Worm (Caenorhabditis elegans): ENCODE measurements around the gene R10D12.7.

The R10D12.7 gene

DNA sequence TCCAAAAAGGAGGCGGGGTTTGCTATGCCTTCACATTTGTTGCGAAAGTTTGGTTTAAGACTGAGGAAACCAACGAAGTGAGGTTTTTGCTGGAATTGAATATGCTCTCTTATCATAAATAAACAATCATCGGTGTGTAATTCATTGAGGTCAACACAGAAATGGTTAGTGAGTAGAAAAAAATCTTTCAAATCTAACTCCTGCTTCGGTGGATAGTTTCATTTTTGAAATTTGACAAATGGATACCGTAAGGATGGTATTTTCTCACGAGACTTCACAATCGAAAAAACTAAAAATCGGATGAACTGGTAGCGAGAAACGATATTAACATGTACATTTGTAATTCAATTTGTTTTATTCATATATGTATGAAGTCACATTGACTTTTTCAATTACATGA lies 31.0 kb downstream of the R10D12.7 start, which contains the start of gene eol-1:
TSS of gene eol-1 (minus strand) at position 101 of the 400 bp plus-strand sequence.
- TF ChIP-seq unc-62 (GFP tag; optimal IDR thresholded peaks at IDR 0.05), result no peak

DNA sequence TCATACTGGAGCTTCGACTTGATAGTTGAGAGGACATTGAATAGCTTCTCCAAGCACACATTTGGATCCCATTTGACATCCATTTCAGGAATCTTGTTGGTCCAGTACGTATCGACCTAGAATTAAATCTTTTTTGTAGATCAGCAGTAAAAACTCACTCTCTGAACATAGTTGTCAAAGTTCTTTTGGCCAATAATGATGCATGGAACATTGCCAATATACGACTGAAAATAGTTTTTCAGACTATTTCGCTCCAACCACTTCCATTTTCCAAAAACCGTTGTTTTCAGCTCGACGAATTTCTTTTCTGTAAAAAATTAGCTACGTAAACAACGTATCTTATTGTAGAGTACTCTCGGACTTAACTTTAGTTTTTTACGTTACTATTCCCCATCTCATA lies 31.8 kb downstream of the R10D12.7 start:
- TF ChIP-seq unc-62 (GFP tag; optimal IDR thresholded peaks at IDR 0.05), result no peak

- no peak for TF ChIP-seq unc-62 (GFP tag; optimal IDR thresholded peaks at IDR 0.05)
These were observed 35.0 kb downstream of the R10D12.7 start, which contains the start of gene end-1 for ce11 chrV:13984828-13985227. Gene end-1, plus strand, starts transcription at chrV:13985128.

ce11 chrV:13986823-13987222 lies 37.0 kb downstream of the R10D12.7 start:
- no peak for TF ChIP-seq unc-62 (GFP tag; optimal IDR thresholded peaks at IDR 0.05)

DNA sequence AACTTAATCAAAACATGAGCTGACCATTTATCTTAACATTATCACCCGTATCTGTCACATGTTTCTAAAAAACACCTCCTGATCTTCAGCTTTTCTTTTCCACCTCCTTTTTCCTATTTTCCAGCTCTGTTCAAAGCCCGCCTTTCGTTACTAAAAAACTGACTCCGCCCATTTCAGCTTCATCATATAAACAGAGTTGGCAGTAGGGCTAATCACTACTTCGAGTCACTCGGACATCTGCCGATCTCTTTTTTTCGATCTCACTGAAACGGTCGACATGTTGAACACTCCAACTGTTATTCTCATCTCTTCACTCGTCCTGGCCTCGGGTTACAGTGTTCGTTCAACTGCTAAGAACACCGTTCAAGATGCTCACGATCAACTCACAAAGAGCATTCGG lies 42.6 kb downstream of the R10D12.7 start, which contains the start of gene droe-4:
TSS of gene droe-4 (plus strand) at position 172 of the 400 bp plus-strand sequence.
- no peak for TF ChIP-seq unc-62 (GFP tag; optimal IDR thresholded peaks at IDR 0.05)

ce11 chrV:13993478-13993877 lies 43.6 kb downstream of the R10D12.7 start:
- no peak for TF ChIP-seq unc-62 (GFP tag; optimal IDR thresholded peaks at IDR 0.05)
